Worm (Caenorhabditis elegans) whole organism, early embryonic: ENCODE measurements around the gene gpd-4.

Source experiments
- aly-1 ChIP-seq: sonication (generic microtip); optimal IDR thresholded peaks from 2 replicates; lab custom pipeline; 2016; ENCODE audit warnings: missing genetic modification characterization, missing compliant biosample characterization
- ama-1 ChIP-seq: fragments of 150-350 bp; optimal IDR thresholded peaks from 2 replicates; lab custom pipeline; 2014
- ceh-36 ChIP-seq: sonication (generic microtip); optimal IDR thresholded peaks from 2 replicates; lab custom pipeline; 2016; ENCODE audit warnings: missing genetic modification characterization, inconsistent platforms, missing compliant biosample characterization
- flt-1 ChIP-seq: fragments of 200-800 bp; sonication (Bioruptor generic); IDR thresholded peaks from 2 replicates; pipeline ENCODE4 v1.3.6; 2022; ENCODE audit warnings: missing genetic modification characterization, missing compliant biosample characterization
- scrt-1 ChIP-seq: fragments of 200-800 bp; sonication (Bioruptor generic); IDR thresholded peaks from 2 replicates; pipeline ENCODE4 v1.3.6; 2022; ENCODE audit warnings: missing genetic modification characterization, missing compliant biosample characterization
- sea-1 ChIP-seq: fragments of 200-800 bp; sonication (Bioruptor generic); conservative IDR thresholded peaks from 2 replicates; pipeline ENCODE4 v1.3.6; 2022; ENCODE audit warnings: missing genetic modification characterization, missing compliant biosample characterization
- tbx-11 ChIP-seq: fragments of 200-800 bp; sonication (Bioruptor generic); IDR thresholded peaks from 2 replicates; pipeline ENCODE4 v1.3.6; 2022; ENCODE audit warnings: missing genetic modification characterization, missing compliant biosample characterization

DNA sequence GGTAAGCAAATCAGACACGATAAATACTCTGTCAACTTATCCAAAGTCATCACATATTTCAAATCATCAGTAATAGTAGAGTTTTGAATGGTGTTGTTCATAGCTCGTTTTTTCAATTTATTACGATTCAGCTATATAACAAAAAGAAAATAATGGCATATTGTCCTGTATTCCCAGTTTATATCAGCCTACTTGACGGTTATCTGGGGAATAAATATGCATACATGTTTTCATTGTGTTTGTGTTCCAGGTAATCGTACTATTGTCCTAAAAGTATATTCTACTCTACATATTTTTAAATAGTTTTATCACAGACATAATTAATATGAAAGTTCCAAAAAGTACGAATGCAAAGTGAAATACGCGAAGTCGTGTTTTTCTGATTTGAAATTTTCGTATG lies 16.7 kb downstream of the gpd-4 start, which contains the start of gene srd-2:
- TF ChIP-seq tbx-11 (no peak), sea-1 (GFP tag; lab: Robert Waterston, UW) (no peak), scrt-1 (GFP tag; lab: Robert Waterston, UW) (no peak), ceh-36 (tag; lab: Kevin White, UChicago) (no peak), aly-1 (tag; lab: Kevin White, UChicago) (no peak), ama-1 (lab: Kevin White, UChicago) (no peak), flt-1 (no peak)
